Worm (Caenorhabditis elegans) whole organism, early embryonic: ENCODE data around the gene sorf-2.

ENCODE experiments used
- B0310.2 ChIP-seq: sonication (generic microtip); optimal IDR thresholded peaks from 2 replicates; lab custom pipeline; 2016; ENCODE audit warnings: mild to moderate bottlenecking, missing genetic modification characterization, missing compliant biosample characterization
- ama-1 ChIP-seq: fragments of 150-350 bp; optimal IDR thresholded peaks from 2 replicates; lab custom pipeline; 2014
- ceh-13 ChIP-seq: fragments of 200-800 bp; sonication (Bioruptor generic); optimal IDR thresholded peaks from 2 replicates; lab custom pipeline; 2018; ENCODE audit warnings: mild to moderate bottlenecking, missing genetic modification characterization, missing compliant biosample characterization
- ceh-36 ChIP-seq: sonication (generic microtip); optimal IDR thresholded peaks from 2 replicates; lab custom pipeline; 2016; ENCODE audit warnings: missing genetic modification characterization, inconsistent platforms, missing compliant biosample characterization
- hnd-1 ChIP-seq: sonication (generic microtip); optimal IDR thresholded peaks from 2 replicates; lab custom pipeline; 2016; ENCODE audit warnings: missing genetic modification characterization, missing compliant biosample characterization
- tbx-11 ChIP-seq: fragments of 200-800 bp; sonication (Bioruptor generic); IDR thresholded peaks from 2 replicates; pipeline ENCODE4 v1.3.6; 2022; ENCODE audit warnings: missing genetic modification characterization, missing compliant biosample characterization
- tra-4 ChIP-seq: sonication (generic microtip); optimal IDR thresholded peaks from 2 replicates; lab custom pipeline; 2017; ENCODE audit warnings: missing genetic modification characterization, missing compliant biosample characterization

- TF ChIP-seq ama-1 (lab: Kevin White, UChicago): no peak
- no peak for TF ChIP-seq tbx-11 (GFP tag; lab: Robert Waterston, UW)
- TF ChIP-seq ceh-36: no peak
- no peak for TF ChIP-seq hnd-1 (tag; lab: Kevin White, UChicago)
- no peak for TF ChIP-seq ceh-13
- TF ChIP-seq B0310.2 (tag; lab: Kevin White, UChicago): no peak
- no peak for TF ChIP-seq tra-4 (tag; lab: Kevin White, UChicago)
These were observed 2.9 kb downstream of the sorf-2 start for ce11 chrIII:5329372-5329771.
